Fruit fly (Drosophila melanogaster) whole organism, wandering third instar larva: ENCODE measurements around the gene Fancl.

Source experiments
- Abd-B ChIP-seq: fragments of >200 bp; optimal IDR thresholded peaks from 2 replicates; lab custom pipeline; 2017; ENCODE audit warnings: missing biosample characterization, missing genetic modification characterization
- CG32264 ChIP-seq: fragments of 200-800 bp; sonication (Bioruptor generic); optimal IDR thresholded peaks from 2 replicates; lab custom pipeline; 2016; ENCODE audit warnings: missing biosample characterization, missing genetic modification characterization
- CG9705 ChIP-seq: fragments of 200-800 bp; sonication (Bioruptor generic); optimal IDR thresholded peaks from 2 replicates; lab custom pipeline; 2018; ENCODE audit warnings: missing biosample characterization, mild to moderate bottlenecking, missing genetic modification characterization
- CrebA ChIP-seq: fragments of 200-800 bp; sonication (Bioruptor generic); optimal IDR thresholded peaks from 2 replicates; lab custom pipeline; 2016; ENCODE audit warnings: missing biosample characterization, mild to moderate bottlenecking, missing genetic modification characterization, borderline replicate concordance
- Dfd ChIP-seq: fragments of >200 bp; optimal IDR thresholded peaks from 2 replicates; lab custom pipeline; 2017; ENCODE audit warnings: missing biosample characterization, missing genetic modification characterization
- Dif ChIP-seq: fragments of 200-275, 200-300 bp; sonication (Bioruptor generic); optimal IDR thresholded peaks from 2 replicates; lab custom pipeline; 2018; ENCODE audit warnings: missing biosample characterization, missing genetic modification characterization; ENCODE audit not compliant: partially characterized antibody
- GATAd ChIP-seq: sonication (Bioruptor generic); optimal IDR thresholded peaks from 2 replicates; lab custom pipeline; 2016; ENCODE audit warnings: missing biosample characterization, missing genetic modification characterization
- HLH106 ChIP-seq: fragments of 200-800 bp; optimal IDR thresholded peaks from 3 replicates; lab custom pipeline; 2019; ENCODE audit warnings: missing biosample characterization, mild to moderate bottlenecking, missing genetic modification characterization, moderate library complexity
- Hnf4 ChIP-seq: fragments of 200-800 bp; sonication (Bioruptor generic); optimal IDR thresholded peaks from 2 replicates; lab custom pipeline; 2016; ENCODE audit warnings: missing biosample characterization, mild to moderate bottlenecking, missing genetic modification characterization
- Hr78 ChIP-seq: fragments of >200 bp; optimal IDR thresholded peaks from 2 replicates; lab custom pipeline; 2017; ENCODE audit warnings: missing biosample characterization, missing genetic modification characterization
- Hr83 ChIP-seq: fragments of 200-300 bp; sonication (Bioruptor generic); optimal IDR thresholded peaks from 2 replicates; lab custom pipeline; 2016; ENCODE audit warnings: missing biosample characterization, mild to moderate bottlenecking, missing genetic modification characterization, moderate library complexity; ENCODE audit not compliant: poor library complexity, severe bottlenecking
- Jra ChIP-seq: sonication (Bioruptor generic); optimal IDR thresholded peaks from 2 replicates; lab custom pipeline; 2016; ENCODE audit warnings: missing biosample characterization, missing genetic modification characterization
- Mio ChIP-seq: sonication (Bioruptor generic); optimal IDR thresholded peaks from 2 replicates; lab custom pipeline; 2016; ENCODE audit warnings: missing biosample characterization, missing genetic modification characterization
- Myc ChIP-seq: fragments of >200 bp; optimal IDR thresholded peaks from 2 replicates; lab custom pipeline; 2017
- N ChIP-seq: fragments of >200 bp; optimal IDR thresholded peaks from 2 replicates; lab custom pipeline; 2018; ENCODE audit warnings: missing biosample characterization, missing external identifiers, missing genetic modification characterization
- OdsH ChIP-seq: fragments of 200-800 bp; sonication (Bioruptor generic); optimal IDR thresholded peaks from 2 replicates; lab custom pipeline; 2016; ENCODE audit warnings: missing biosample characterization, mild to moderate bottlenecking, missing genetic modification characterization
- Rel ChIP-seq, 2 experiments: fragments of 200-800 bp; sonication (Bioruptor generic) in 1 of 2; optimal IDR thresholded peaks; 2 replicates in 1 of 2; 3 replicates in 1 of 2; lab custom pipeline; 2016 to 2019; ENCODE audit warnings: mild to moderate bottlenecking in 2 of 2, missing biosample characterization in 2 of 2, missing genetic modification characterization in 2 of 2, moderate library complexity in 1 of 2
- Sp1 ChIP-seq: fragments of 200-800 bp; sonication (Bioruptor generic); optimal IDR thresholded peaks from 3 replicates; lab custom pipeline; 2019; ENCODE audit warnings: missing biosample characterization, mild to moderate bottlenecking, missing genetic modification characterization, moderate library complexity
- Vsx2 ChIP-seq: fragments of 200-300, 225-300 bp; sonication (Bioruptor generic); optimal IDR thresholded peaks from 2 replicates; lab custom pipeline; 2018; ENCODE audit warnings: missing biosample characterization, missing genetic modification characterization; ENCODE audit not compliant: partially characterized antibody
- br ChIP-seq: fragments of 200-800 bp; sonication (Bioruptor generic); optimal IDR thresholded peaks from 2 replicates; lab custom pipeline; 2016; ENCODE audit warnings: missing biosample characterization, missing genetic modification characterization
- brk ChIP-seq: fragments of 200-800 bp; sonication (Bioruptor generic); optimal IDR thresholded peaks from 2 replicates; lab custom pipeline; 2016; ENCODE audit warnings: missing biosample characterization, mild to moderate bottlenecking, missing genetic modification characterization
- dl ChIP-seq, 2 experiments: fragments of 175-275, 200-275 bp in 1 of 2; fragments of 200-275 bp in 1 of 2; sonication (Bioruptor generic); optimal IDR thresholded peaks; lab custom pipeline; 2018; ENCODE audit warnings: mild to moderate bottlenecking in 2 of 2, missing biosample characterization in 2 of 2, missing genetic modification characterization in 2 of 2, moderate library complexity in 2 of 2; ENCODE audit not compliant: partially characterized antibody in 2 of 2, insufficient read depth in 1 of 2
- dmrt93B ChIP-seq: fragments of 200-800 bp; sonication (Bioruptor generic); optimal IDR thresholded peaks from 2 replicates; lab custom pipeline; 2018; ENCODE audit warnings: missing biosample characterization, mild to moderate bottlenecking, missing genetic modification characterization
- dsf ChIP-seq: sonication (Bioruptor generic); optimal IDR thresholded peaks from 2 replicates; lab custom pipeline; 2016; ENCODE audit warnings: missing biosample characterization, missing genetic modification characterization, borderline replicate concordance
- ey ChIP-seq: fragments of 200-800 bp; sonication (Bioruptor generic); optimal IDR thresholded peaks from 2 replicates; lab custom pipeline; 2016; ENCODE audit warnings: missing biosample characterization, missing genetic modification characterization
- foxo ChIP-seq, 2 experiments: fragments of 200-800 bp; sonication (Bioruptor generic); optimal IDR thresholded peaks; 2 replicates in 1 of 2; 3 replicates in 1 of 2; lab custom pipeline; 2016 to 2017; ENCODE audit warnings: missing biosample characterization in 2 of 2, missing genetic modification characterization in 2 of 2
- fru ChIP-seq: fragments of 200-800 bp; sonication (Bioruptor generic); optimal IDR thresholded peaks from 3 replicates; lab custom pipeline; 2016; ENCODE audit warnings: missing biosample characterization, mild to moderate bottlenecking, missing genetic modification characterization
- h ChIP-seq: fragments of 200-800 bp; sonication (Bioruptor generic); optimal IDR thresholded peaks from 3 replicates; lab custom pipeline; 2016; ENCODE audit warnings: missing biosample characterization, mild to moderate bottlenecking, missing genetic modification characterization
- jim ChIP-seq: fragments of 175-275, 200-325 bp; sonication (Bioruptor generic); optimal IDR thresholded peaks from 2 replicates; lab custom pipeline; 2016; ENCODE audit warnings: missing biosample characterization, mild to moderate bottlenecking, missing genetic modification characterization
- lola ChIP-seq: fragments of >200 bp; optimal IDR thresholded peaks from 2 replicates; lab custom pipeline; 2017; ENCODE audit warnings: missing biosample characterization, missing genetic modification characterization
- pan ChIP-seq: fragments of >200 bp; optimal IDR thresholded peaks from 2 replicates; lab custom pipeline; 2017
- psq ChIP-seq: fragments of 200-800 bp; sonication (Bioruptor generic); optimal IDR thresholded peaks from 3 replicates; lab custom pipeline; 2017; ENCODE audit warnings: missing biosample characterization, mild to moderate bottlenecking, missing genetic modification characterization, moderate library complexity
- rgr ChIP-seq: fragments of 200-800 bp; sonication (Bioruptor generic); optimal IDR thresholded peaks from 3 replicates; lab custom pipeline; 2016; ENCODE audit warnings: missing biosample characterization, mild to moderate bottlenecking, missing genetic modification characterization
- sage ChIP-seq: fragments of 200-800 bp; sonication (Bioruptor generic); optimal IDR thresholded peaks from 2 replicates; lab custom pipeline; 2016; ENCODE audit warnings: missing biosample characterization, mild to moderate bottlenecking, missing genetic modification characterization
- sv ChIP-seq: fragments of 200-800 bp; sonication (Bioruptor generic); optimal IDR thresholded peaks from 3 replicates; lab custom pipeline; 2016; ENCODE audit warnings: missing biosample characterization, missing genetic modification characterization
- tai ChIP-seq: sonication (Bioruptor generic); optimal IDR thresholded peaks from 2 replicates; lab custom pipeline; 2016; ENCODE audit warnings: missing biosample characterization, missing genetic modification characterization
- usp ChIP-seq: fragments of >200 bp; optimal IDR thresholded peaks from 2 replicates; lab custom pipeline; 2017; ENCODE audit warnings: missing biosample characterization, missing genetic modification characterization
- woc ChIP-seq: sonication (Bioruptor generic); optimal IDR thresholded peaks from 2 replicates; lab custom pipeline; 2016; ENCODE audit warnings: missing biosample characterization, mild to moderate bottlenecking, missing genetic modification characterization

Gene Fancl

dm6 chr3R:10081469-10082111 lies 28.9 kb upstream of the Fancl start:
- TF ChIP-seq Dfd (GFP tag; lab: Kevin White, UChicago) (no peak), tai (GFP tag; lab: Kevin White, UChicago) (no peak), pan (lab: Kevin White, UChicago) (no peak), rgr (GFP tag; lab: Kevin White, UChicago) (peak; percentile 22), jim (no peak), dmrt93B (no peak), CG9705 (no peak), HLH106 (peak; percentile 32), dl (GFP tag; optimal IDR thresholded peaks at IDR 0.05; lab: Kevin White, UChicago; ENCODE audit: insufficient read depth in 1 of 2, partially characterized antibody in 2 of 2) (no peak), OdsH (GFP tag; lab: Kevin White, UChicago) (no peak), Abd-B (no peak), dsf (GFP tag; lab: Kevin White, UChicago) (no peak), Mio (GFP tag; lab: Kevin White, UChicago) (no peak), Hnf4 (GFP tag; lab: Kevin White, UChicago) (peak; percentile 42), lola (GFP tag; lab: Kevin White, UChicago) (no peak), Rel (GFP tag; optimal IDR thresholded peaks at IDR 0.05; lab: Kevin White, UChicago) (no peak), Rel (tag; optimal IDR thresholded peaks at IDR 0.05; lab: Kevin White, UChicago) (no peak), CrebA (no peak), psq (GFP tag; lab: Kevin White, UChicago) (no peak), fru (no peak), brk (GFP tag; lab: Kevin White, UChicago) (no peak), N (GFP tag; lab: Kevin White, UChicago) (no peak), Jra (GFP tag; lab: Kevin White, UChicago) (no peak), ey (GFP tag; lab: Kevin White, UChicago) (peak; percentile 34), Sp1 (no peak), Dif (GFP tag; lab: Kevin White, UChicago) (peak; percentile 25), GATAd (no peak), sv (GFP tag; lab: Kevin White, UChicago) (no peak), br (GFP tag; lab: Kevin White, UChicago) (no peak), Vsx2 (GFP tag; lab: Kevin White, UChicago) (no peak), Myc (no peak), CG32264 (no peak), usp (GFP tag; lab: Kevin White, UChicago) (no peak), woc (GFP tag; lab: Kevin White, UChicago) (peak; percentile 78), sage (GFP tag; lab: Kevin White, UChicago) (no peak), foxo (GFP tag; optimal IDR thresholded peaks at IDR 0.05; lab: Kevin White, UChicago) (peak in 1 of 2 experiments; percentile 28), Hr78 (GFP tag; lab: Kevin White, UChicago) (no peak), Hr83 (GFP tag; lab: Kevin White, UChicago) (no peak), h (GFP tag; lab: Kevin White, UChicago) (peak; percentile 44)

dm6 chr3R:10080699-10081098 lies 28.0 kb upstream of the Fancl start:
- TF ChIP-seq sage (GFP tag; lab: Kevin White, UChicago) (no peak), brk (GFP tag; lab: Kevin White, UChicago) (no peak), fru (peak; percentile 33), Hr78 (GFP tag; lab: Kevin White, UChicago) (no peak), CG32264 (no peak), dl (GFP tag; optimal IDR thresholded peaks at IDR 0.05; lab: Kevin White, UChicago; ENCODE audit: insufficient read depth in 1 of 2, partially characterized antibody in 2 of 2) (no peak), Jra (GFP tag; lab: Kevin White, UChicago) (peak; percentile 1), Dfd (GFP tag; lab: Kevin White, UChicago) (no peak), sv (GFP tag; lab: Kevin White, UChicago) (no peak), N (GFP tag; lab: Kevin White, UChicago) (peak; percentile 22), CG9705 (no peak), Myc (no peak), pan (lab: Kevin White, UChicago) (no peak), OdsH (GFP tag; lab: Kevin White, UChicago) (peak; percentile 6), lola (GFP tag; lab: Kevin White, UChicago) (no peak), Hnf4 (GFP tag; lab: Kevin White, UChicago) (no peak), h (GFP tag; lab: Kevin White, UChicago) (no peak), Hr83 (GFP tag; lab: Kevin White, UChicago) (no peak)
